Fruit fly (Drosophila melanogaster) whole organism, prepupa: ENCODE data around the gene CG5909.

Source experiments
- Blimp-1 ChIP-seq: fragments of 200-800 bp; sonication (Bioruptor generic); optimal IDR thresholded peaks from 3 replicates; lab custom pipeline; 2017; ENCODE audit warnings: missing biosample characterization, missing genetic modification characterization, mild to moderate bottlenecking, moderate library complexity, missing genetic modification reagents
- CG10631 ChIP-seq: fragments of 200-800 bp; sonication (Bioruptor generic); optimal IDR thresholded peaks from 2 replicates; lab custom pipeline; 2016; ENCODE audit warnings: missing biosample characterization, missing genetic modification characterization
- CG11294 ChIP-seq: fragments of 200-800 bp; sonication (Bioruptor generic); IDR thresholded peaks from 2 replicates; pipeline ENCODE4 v1.3.6; 2022; ENCODE audit warnings: missing biosample characterization, missing genetic modification characterization
- CG11762 ChIP-seq: fragments of 200-800 bp; sonication (Bioruptor generic); optimal IDR thresholded peaks from 3 replicates; lab custom pipeline; 2016; ENCODE audit warnings: missing biosample characterization, missing genetic modification characterization; ENCODE audit not compliant: insufficient read depth
- CG11902 ChIP-seq: fragments of 200-800 bp; sonication (Bioruptor generic); optimal IDR thresholded peaks from 3 replicates; lab custom pipeline; 2016; ENCODE audit warnings: missing biosample characterization, missing genetic modification characterization
- CG1621 ChIP-seq: fragments of 200-800 bp; sonication (Bioruptor generic); optimal IDR thresholded peaks from 3 replicates; lab custom pipeline; 2018; ENCODE audit warnings: missing biosample characterization, mild to moderate bottlenecking, missing genetic modification characterization
- CG16779 ChIP-seq: fragments of 200-800 bp; sonication (Bioruptor generic); optimal IDR thresholded peaks from 3 replicates; lab custom pipeline; 2017; ENCODE audit warnings: missing biosample characterization, mild to moderate bottlenecking, missing genetic modification characterization
- CG3032 ChIP-seq: fragments of 200-800 bp; optimal IDR thresholded peaks from 2 replicates; lab custom pipeline; 2019; ENCODE audit warnings: missing biosample characterization, mild to moderate bottlenecking, missing genetic modification characterization, moderate library complexity
- CG32006 ChIP-seq: fragments of 200-800 bp; sonication (Bioruptor generic); optimal IDR thresholded peaks from 3 replicates; lab custom pipeline; 2017; ENCODE audit warnings: missing biosample characterization, mild to moderate bottlenecking, missing genetic modification characterization
- CG34406 ChIP-seq: fragments of 200-800 bp; sonication (Bioruptor generic); optimal IDR thresholded peaks from 3 replicates; lab custom pipeline; 2016; ENCODE audit warnings: missing biosample characterization, missing genetic modification characterization
- CG3919 ChIP-seq: fragments of 200-800 bp; sonication (Bioruptor generic); optimal IDR thresholded peaks from 3 replicates; lab custom pipeline; 2016; ENCODE audit warnings: missing biosample characterization, missing genetic modification characterization
- CG4318 ChIP-seq: fragments of 200-800 bp; sonication (Bioruptor generic); optimal IDR thresholded peaks from 3 replicates; lab custom pipeline; 2017; ENCODE audit warnings: missing biosample characterization, mild to moderate bottlenecking, missing genetic modification characterization
- CG6163 ChIP-seq: fragments of 200-800 bp; sonication (Bioruptor generic); IDR thresholded peaks from 3 replicates; pipeline ENCODE4 v1.3.6; 2022; ENCODE audit warnings: missing biosample characterization, missing genetic modification characterization
- CG6276 ChIP-seq: fragments of 200-800 bp; sonication (Bioruptor generic); optimal IDR thresholded peaks from 2 replicates; lab custom pipeline; 2017; ENCODE audit warnings: missing biosample characterization, mild to moderate bottlenecking, missing genetic modification characterization
- CG6792 ChIP-seq: fragments of 200-800 bp; sonication (Bioruptor generic); optimal IDR thresholded peaks from 3 replicates; lab custom pipeline; 2016; ENCODE audit warnings: missing biosample characterization, missing genetic modification characterization
- CG6808 ChIP-seq: fragments of 200-800 bp; sonication (Bioruptor generic); optimal IDR thresholded peaks from 3 replicates; lab custom pipeline; 2017; ENCODE audit warnings: missing biosample characterization, missing genetic modification characterization, mild to moderate bottlenecking, moderate library complexity, missing genetic modification reagents
- CG6854 ChIP-seq: fragments of 200-800 bp; sonication (Bioruptor generic); optimal IDR thresholded peaks from 2 replicates; lab custom pipeline; 2017; ENCODE audit warnings: missing biosample characterization, mild to moderate bottlenecking, missing genetic modification characterization
- CG7368 ChIP-seq: fragments of 200-800 bp; sonication (Bioruptor generic); optimal IDR thresholded peaks from 3 replicates; lab custom pipeline; 2016; ENCODE audit warnings: missing biosample characterization, missing genetic modification characterization
- CG8119 ChIP-seq: fragments of 200-800 bp; sonication (Bioruptor generic); IDR thresholded peaks from 3 replicates; pipeline ENCODE4 v1.3.6; 2022; ENCODE audit warnings: missing biosample characterization, missing genetic modification characterization
- CG8319 ChIP-seq: fragments of 200-800 bp; sonication (Bioruptor generic); optimal IDR thresholded peaks from 3 replicates; lab custom pipeline; 2016; ENCODE audit warnings: missing biosample characterization, missing genetic modification characterization
- CG8632 ChIP-seq: fragments of 200-800 bp; sonication (Bioruptor generic); optimal IDR thresholded peaks from 3 replicates; lab custom pipeline; 2016; ENCODE audit warnings: missing biosample characterization, missing genetic modification characterization
- CG9139 ChIP-seq: fragments of 200-800 bp; sonication (Bioruptor generic); optimal IDR thresholded peaks from 3 replicates; lab custom pipeline; 2017; ENCODE audit warnings: missing biosample characterization, mild to moderate bottlenecking, missing genetic modification characterization
- Eip75B ChIP-seq: fragments of 200-800 bp; sonication (Bioruptor generic); optimal IDR thresholded peaks from 3 replicates; lab custom pipeline; 2016; ENCODE audit warnings: missing biosample characterization, missing genetic modification characterization
- Eip78C ChIP-seq: fragments of 200-800 bp; sonication (Bioruptor generic); peaks from one replicate; lab custom pipeline; 2016; ENCODE audit warnings: missing biosample characterization, missing genetic modification characterization
- Eip93F ChIP-seq: fragments of 200-800 bp; sonication (Bioruptor generic); optimal IDR thresholded peaks from 2 replicates; lab custom pipeline; 2016; ENCODE audit warnings: missing biosample characterization, mild to moderate bottlenecking, missing genetic modification characterization
- Ets21C ChIP-seq: fragments of 200-800 bp; sonication (Bioruptor generic); optimal IDR thresholded peaks from 3 replicates; lab custom pipeline; 2016; ENCODE audit warnings: missing biosample characterization, missing genetic modification characterization
- Ets96B ChIP-seq: fragments of 200-800 bp; optimal IDR thresholded peaks from 2 replicates; lab custom pipeline; 2019; ENCODE audit warnings: missing biosample characterization, mild to moderate bottlenecking, missing genetic modification characterization, moderate library complexity
- Gug ChIP-seq: fragments of 200-800 bp; sonication (Bioruptor generic); IDR thresholded peaks from 2 replicates; pipeline ENCODE4 v1.3.6; 2022; ENCODE audit warnings: missing biosample characterization, missing genetic modification characterization
- Hr38 ChIP-seq: sonication (Bioruptor generic); optimal IDR thresholded peaks from 2 replicates; lab custom pipeline; 2016; ENCODE audit warnings: missing biosample characterization, missing genetic modification characterization
- Hr39 ChIP-seq: fragments of 200-800 bp; sonication (Bioruptor generic); optimal IDR thresholded peaks from 2 replicates; lab custom pipeline; 2016; ENCODE audit warnings: missing biosample characterization, missing genetic modification characterization
- OdsH ChIP-seq: fragments of 200-800 bp; sonication (Bioruptor generic); optimal IDR thresholded peaks from 3 replicates; lab custom pipeline; 2016; ENCODE audit warnings: missing biosample characterization, missing genetic modification characterization
- Smox ChIP-seq: fragments of 200-800 bp; sonication (Bioruptor generic); optimal IDR thresholded peaks from 3 replicates; lab custom pipeline; 2016; ENCODE audit warnings: missing biosample characterization, missing genetic modification characterization
- Sox102F ChIP-seq: fragments of 200-800 bp; sonication (Bioruptor generic); optimal IDR thresholded peaks from 2 replicates; lab custom pipeline; 2016; ENCODE audit warnings: missing biosample characterization, mild to moderate bottlenecking, missing genetic modification characterization
- Sox14 ChIP-seq: fragments of 200-800 bp; sonication (Bioruptor generic); optimal IDR thresholded peaks from 3 replicates; lab custom pipeline; 2016; ENCODE audit warnings: missing biosample characterization, missing genetic modification characterization
- Sox15 ChIP-seq: fragments of 200-800 bp; sonication (Bioruptor generic); optimal IDR thresholded peaks from 3 replicates; lab custom pipeline; 2016; ENCODE audit warnings: missing biosample characterization, missing genetic modification characterization
- acj6 ChIP-seq: fragments of 200-800 bp; sonication (Bioruptor generic); optimal IDR thresholded peaks from 3 replicates; lab custom pipeline; 2016; ENCODE audit warnings: missing biosample characterization, missing genetic modification characterization
- cyc ChIP-seq: fragments of 200-800 bp; sonication (Bioruptor generic); optimal IDR thresholded peaks from 3 replicates; lab custom pipeline; 2016; ENCODE audit warnings: missing biosample characterization, missing genetic modification characterization
- dac ChIP-seq: fragments of 200-800 bp; sonication (Bioruptor generic); optimal IDR thresholded peaks from 2 replicates; lab custom pipeline; 2017; ENCODE audit warnings: missing biosample characterization, mild to moderate bottlenecking, missing genetic modification characterization
- fd59A ChIP-seq: fragments of 200-800 bp; sonication (Bioruptor generic); optimal IDR thresholded peaks from 2 replicates; lab custom pipeline; 2017; ENCODE audit warnings: missing biosample characterization, mild to moderate bottlenecking, missing genetic modification characterization, missing genetic modification reagents
- fkh ChIP-seq: fragments of 200-800 bp; sonication (Bioruptor generic); optimal IDR thresholded peaks from 3 replicates; lab custom pipeline; 2017; ENCODE audit warnings: missing biosample characterization, mild to moderate bottlenecking, missing genetic modification characterization, moderate library complexity
- lz ChIP-seq: fragments of 200-800 bp; sonication (Bioruptor generic); optimal IDR thresholded peaks from 3 replicates; lab custom pipeline; 2016; ENCODE audit warnings: missing biosample characterization, missing genetic modification characterization
- net ChIP-seq: fragments of 200-800 bp; sonication (Bioruptor generic); optimal IDR thresholded peaks from 3 replicates; lab custom pipeline; 2016; ENCODE audit warnings: missing biosample characterization, missing genetic modification characterization
- pdm3 ChIP-seq: fragments of 200-800 bp; sonication (Bioruptor generic); optimal IDR thresholded peaks from 3 replicates; lab custom pipeline; 2016; ENCODE audit warnings: missing biosample characterization, missing genetic modification characterization
- salr ChIP-seq, 2 experiments: fragments of 200-800 bp; sonication (Bioruptor generic); optimal IDR thresholded peaks; 3 replicates each; lab custom pipeline; 2016 to 2018; ENCODE audit warnings: missing biosample characterization in 2 of 2, missing genetic modification characterization in 2 of 2, mild to moderate bottlenecking in 1 of 2
- ss ChIP-seq, 2 experiments: fragments of 200-800 bp; sonication (Bioruptor generic); optimal IDR thresholded peaks; 2 replicates in 1 of 2; 3 replicates in 1 of 2; lab custom pipeline; 2017 to 2018; ENCODE audit warnings: mild to moderate bottlenecking in 2 of 2, missing biosample characterization in 2 of 2, missing genetic modification characterization in 2 of 2, moderate library complexity in 1 of 2
- svp ChIP-seq: fragments of 200-800 bp; sonication (Bioruptor generic); peaks from one replicate; lab custom pipeline; 2016; ENCODE audit warnings: missing biosample characterization, missing genetic modification characterization
- topi ChIP-seq: fragments of 200-800 bp; sonication (Bioruptor generic); optimal IDR thresholded peaks from 3 replicates; lab custom pipeline; 2016; ENCODE audit warnings: missing biosample characterization, missing genetic modification characterization
- vri ChIP-seq: fragments of 200-800 bp; sonication (Bioruptor generic); optimal IDR thresholded peaks from 3 replicates; lab custom pipeline; 2016; ENCODE audit warnings: missing biosample characterization, mild to moderate bottlenecking, missing genetic modification characterization

CG5909 gene

DNA sequence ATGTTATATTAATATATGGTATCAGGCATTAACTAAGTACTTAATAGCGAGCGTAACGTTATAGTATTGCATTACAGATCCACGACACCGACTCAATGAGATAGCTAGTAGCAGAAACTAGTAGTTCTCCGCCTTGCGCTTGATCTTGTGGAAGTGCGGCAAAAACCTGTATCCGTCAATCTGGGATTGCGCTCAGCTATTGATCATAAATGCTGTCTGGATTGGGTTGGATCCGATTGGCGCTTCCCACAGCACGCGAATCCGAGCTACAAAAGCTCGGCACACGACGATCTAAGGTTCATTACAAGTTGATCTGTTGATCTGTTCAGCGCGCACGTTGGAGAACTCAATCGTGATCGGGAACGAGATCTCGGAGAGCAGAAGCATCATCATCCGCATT lies at the start of gene CG5909:
TSS of gene CG5909 (plus strand) at position 301 of the 400 bp plus-strand sequence.
- peak; percentile 62 for TF ChIP-seq svp (GFP tag; lab: Kevin White, UChicago)
- TF ChIP-seq CG11902 (GFP tag; lab: Kevin White, UChicago): no peak
- TF ChIP-seq, all 60 proteins: peak for 1

dm6 chr3R:27111784-27112602 lies 49.0 kb upstream of the CG5909 start, which contains the start of the genes gb and CG5815:
TSS of gene gb (minus strand) at chr3R:27112270.
TSS of gene CG5815 (plus strand) at chr3R:27112566.
- TF ChIP-seq CG1621 (tag; lab: Kevin White, UChicago): no peak
- peak; percentile 80 for TF ChIP-seq dac (GFP tag; lab: Kevin White, UChicago)
- no peak for TF ChIP-seq ss (GFP tag; optimal IDR thresholded peaks at IDR 0.05; lab: Kevin White, UChicago)
- peak; percentile 87 for TF ChIP-seq Hr39
- TF ChIP-seq Sox102F (GFP tag; lab: Kevin White, UChicago): no peak
- peak; percentile 92 for TF ChIP-seq OdsH
- peak; percentile 59 for TF ChIP-seq Blimp-1 (GFP tag; lab: Kevin White, UChicago)
- peak; percentile 82 for TF ChIP-seq Ets21C (GFP tag; lab: Kevin White, UChicago)
- TF ChIP-seq CG8319: peak; percentile 85
- TF ChIP-seq Sox14 (GFP tag; lab: Kevin White, UChicago): peak; percentile 90
- no peak for TF ChIP-seq CG10631 (GFP tag; lab: Kevin White, UChicago)
- TF ChIP-seq CG11902 (GFP tag; lab: Kevin White, UChicago): peak; percentile 75
- peak; percentile 84 for TF ChIP-seq CG8119 (GFP tag; lab: Robert Waterston, UW)
- TF ChIP-seq Hr38 (GFP tag; lab: Kevin White, UChicago): no peak
- TF ChIP-seq vri: peak; percentile 31
- peak; percentile 86 for TF ChIP-seq net (GFP tag; lab: Kevin White, UChicago)
- no peak for TF ChIP-seq pdm3
- peak; percentile 91 for TF ChIP-seq acj6 (GFP tag; lab: Kevin White, UChicago)
- peak; percentile 86 for TF ChIP-seq CG11294 (GFP tag; lab: Robert Waterston, UW)
- peak; percentile 64 for TF ChIP-seq CG11762
- peak; percentile 80 for TF ChIP-seq Gug (GFP tag; lab: Robert Waterston, UW)
- peak; percentile 80 for TF ChIP-seq CG6792 (GFP tag; lab: Kevin White, UChicago)
- TF ChIP-seq CG4318 (GFP tag; lab: Kevin White, UChicago): peak; percentile 83
- TF ChIP-seq fkh (GFP tag; lab: Kevin White, UChicago): peak; percentile 77
- peak; percentile 90 for TF ChIP-seq CG3919 (GFP tag; lab: Kevin White, UChicago)
- peak; percentile 96 for TF ChIP-seq Eip78C
- peak in 1 of 2 experiments; percentile 79 for TF ChIP-seq salr (GFP tag; optimal IDR thresholded peaks at IDR 0.05; lab: Kevin White, UChicago)
- peak; percentile 78 for TF ChIP-seq fd59A (GFP tag; lab: Kevin White, UChicago)
- peak; percentile 84 for TF ChIP-seq Sox15 (GFP tag; lab: Kevin White, UChicago)
- peak; percentile 92 for TF ChIP-seq Eip93F (GFP tag; lab: Kevin White, UChicago)
- no peak for TF ChIP-seq CG6276 (GFP tag; lab: Kevin White, UChicago)
- TF ChIP-seq CG34406 (GFP tag; lab: Kevin White, UChicago): peak; percentile 85
- peak; percentile 87 for TF ChIP-seq Ets96B (tag; lab: Kevin White, UChicago)
- peak; percentile 97 for TF ChIP-seq svp (GFP tag; lab: Kevin White, UChicago)
- peak; percentile 92 for TF ChIP-seq CG6163 (GFP tag; lab: Robert Waterston, UW)
- peak; percentile 86 for TF ChIP-seq CG3032 (tag; lab: Kevin White, UChicago)
- peak; percentile 82 for TF ChIP-seq CG8632 (GFP tag; lab: Kevin White, UChicago)
- peak; percentile 65 for TF ChIP-seq CG6854
- peak; percentile 91 for TF ChIP-seq CG32006 (GFP tag; lab: Kevin White, UChicago)
- TF ChIP-seq CG9139 (GFP tag; lab: Kevin White, UChicago): no peak
- TF ChIP-seq CG7368: peak; percentile 71
- no peak for TF ChIP-seq Eip75B (GFP tag; lab: Kevin White, UChicago)
- peak; percentile 89 for TF ChIP-seq topi (GFP tag; lab: Kevin White, UChicago)
- TF ChIP-seq CG6808 (GFP tag; lab: Kevin White, UChicago): no peak
- peak; percentile 88 for TF ChIP-seq cyc (GFP tag; lab: Kevin White, UChicago)
- TF ChIP-seq Smox (GFP tag; lab: Kevin White, UChicago): no peak
- peak; percentile 92 for TF ChIP-seq lz (GFP tag; lab: Kevin White, UChicago)
- TF ChIP-seq CG16779 (tag; lab: Kevin White, UChicago): no peak
